Worm (Caenorhabditis elegans) whole organism, young adult: ENCODE data around the gene D1054.5.
A peak's percentile ranks its signal among the peaks of the same experiment; 100 is the strongest.

Experiments used
- F49E8.2 ChIP-seq: sonication (generic microtip); optimal IDR thresholded peaks from 3 replicates; lab custom pipeline; 2017; ENCODE audit warnings: missing genetic modification characterization, mild to moderate bottlenecking, missing compliant biosample characterization, antibody characterized with exemption, moderate library complexity; ENCODE audit not compliant: insufficient read depth
- F57A8.1 ChIP-seq: fragments of 200-800 bp; sonication (Bioruptor generic); optimal IDR thresholded peaks from 2 replicates; lab custom pipeline; 2018; ENCODE audit warnings: mild to moderate bottlenecking, missing genetic modification characterization, moderate library complexity, missing compliant biosample characterization
- K12H6.12 ChIP-seq: fragments of 200-800 bp; sonication (Bioruptor generic); optimal IDR thresholded peaks from 2 replicates; lab custom pipeline; 2018; ENCODE audit warnings: mild to moderate bottlenecking, missing genetic modification characterization, missing compliant biosample characterization
- Y53F4B.3 ChIP-seq: fragments of 200-800 bp; sonication (Bioruptor generic); IDR thresholded peaks from 2 replicates; pipeline ENCODE4 v1.3.6; 2022; ENCODE audit warnings: missing genetic modification reagents, missing genetic modification characterization, missing compliant biosample characterization
- Y67H2A.10 ChIP-seq: fragments of 200-800 bp; sonication (Bioruptor generic); conservative IDR thresholded peaks from 2 replicates; pipeline ENCODE4 v1.3.6; 2022; ENCODE audit warnings: missing genetic modification reagents, missing genetic modification characterization, missing compliant biosample characterization
- Y79H2A.3 ChIP-seq: fragments of 200-800 bp; sonication (Bioruptor generic); conservative IDR thresholded peaks from 2 replicates; pipeline ENCODE4 v1.3.6; 2022; ENCODE audit warnings: missing genetic modification reagents, missing genetic modification characterization, missing compliant biosample characterization
- akir-1 ChIP-seq: fragments of 200-800 bp; sonication (Bioruptor generic); optimal IDR thresholded peaks from 2 replicates; lab custom pipeline; 2018; ENCODE audit warnings: mild to moderate bottlenecking, missing genetic modification characterization, moderate library complexity, missing compliant biosample characterization
- ama-1 ChIP-seq, 3 experiments: fragments of 150-350 bp in 1 of 3; sonication (generic microtip) in 2 of 3; optimal IDR thresholded peaks; 2 replicates each; lab custom pipeline; 2014 to 2018; ENCODE audit warnings: missing biosample characterization in 2 of 3, missing genetic modification characterization in 2 of 3, missing genetic modification reagents in 2 of 3
- athp-1 ChIP-seq: sonication (generic microtip); optimal IDR thresholded peaks from 2 replicates; lab custom pipeline; 2017; ENCODE audit warnings: mild to moderate bottlenecking, missing genetic modification characterization, missing compliant biosample characterization
- cebp-1 ChIP-seq, 2 experiments: fragments of 200-800 bp in 1 of 2; sonication (Bioruptor generic) in 1 of 2; sonication (generic microtip) in 1 of 2; IDR thresholded peaks in 1 of 2; optimal IDR thresholded peaks in 1 of 2; 2 replicates each; pipeline versions ENCODE4 v1.3.6 to Lab custom; 2017 to 2022; ENCODE audit warnings: missing compliant biosample characterization in 2 of 2, missing genetic modification characterization in 2 of 2, mild to moderate bottlenecking in 1 of 2, missing genetic modification reagents in 1 of 2, moderate library complexity in 1 of 2
- ceh-100 ChIP-seq: fragments of 200-800 bp; sonication (Bioruptor generic); IDR thresholded peaks from 2 replicates; pipeline ENCODE4 v1.3.6; 2022; ENCODE audit warnings: missing genetic modification reagents, missing genetic modification characterization, missing compliant biosample characterization
- ceh-27 ChIP-seq: fragments of 200-800 bp; sonication (Bioruptor generic); optimal IDR thresholded peaks from 2 replicates; lab custom pipeline; 2018; ENCODE audit warnings: mild to moderate bottlenecking, missing genetic modification characterization, moderate library complexity, missing compliant biosample characterization
- ceh-91 ChIP-seq: fragments of 200-800 bp; sonication (Bioruptor generic); IDR thresholded peaks from 2 replicates; pipeline ENCODE4 v1.3.6; 2022; ENCODE audit warnings: missing genetic modification reagents, missing genetic modification characterization, missing compliant biosample characterization
- chd-7 ChIP-seq: sonication (generic microtip); optimal IDR thresholded peaks from 2 replicates; lab custom pipeline; 2016; ENCODE audit warnings: mild to moderate bottlenecking, missing genetic modification characterization, moderate library complexity, missing compliant biosample characterization
- dpff-1 ChIP-seq: sonication (generic microtip); optimal IDR thresholded peaks from 2 replicates; lab custom pipeline; 2017; ENCODE audit warnings: mild to moderate bottlenecking, missing genetic modification characterization, missing compliant biosample characterization
- ekl-4 ChIP-seq: fragments of 200-800 bp; sonication (Bioruptor generic); IDR thresholded peaks from 2 replicates; pipeline ENCODE4 v1.3.6; 2022; ENCODE audit warnings: missing genetic modification reagents, missing genetic modification characterization, missing compliant biosample characterization
- ets-4 ChIP-seq: fragments of 200-800 bp; sonication (Bioruptor generic); optimal IDR thresholded peaks from 2 replicates; lab custom pipeline; 2018; ENCODE audit warnings: mild to moderate bottlenecking, missing genetic modification characterization, missing compliant biosample characterization
- gei-17 ChIP-seq: fragments of 200-800 bp; sonication (Bioruptor generic); optimal IDR thresholded peaks from 2 replicates; lab custom pipeline; 2018; ENCODE audit warnings: mild to moderate bottlenecking, missing genetic modification characterization, missing compliant biosample characterization
- him-1 ChIP-seq: sonication (generic microtip); optimal IDR thresholded peaks from 2 replicates; lab custom pipeline; 2016; ENCODE audit warnings: missing genotype, missing genetic modification reagents, missing genetic modification characterization, missing compliant biosample characterization
- hlh-26 ChIP-seq: fragments of 200-800 bp; sonication (Bioruptor generic); conservative IDR thresholded peaks from 2 replicates; pipeline ENCODE4 v1.3.6; 2022; ENCODE audit warnings: missing genetic modification reagents, missing genetic modification characterization, missing compliant biosample characterization
- hmg-20 ChIP-seq: fragments of 200-800 bp; sonication (Bioruptor generic); IDR thresholded peaks from 2 replicates; pipeline ENCODE4 v1.3.6; 2022; ENCODE audit warnings: missing genetic modification reagents, missing genetic modification characterization, missing compliant biosample characterization
- hrde-1 ChIP-seq: sonication (generic microtip); optimal IDR thresholded peaks from 2 replicates; lab custom pipeline; 2016; ENCODE audit warnings: missing genetic modification characterization, mild to moderate bottlenecking, missing compliant biosample characterization, moderate library complexity, missing genotype, missing genetic modification reagents, borderline replicate concordance
- lin-54 ChIP-seq: fragments of 200-800 bp; sonication (Bioruptor generic); optimal IDR thresholded peaks from 2 replicates; lab custom pipeline; 2018; ENCODE audit warnings: mild to moderate bottlenecking, missing genetic modification characterization, missing compliant biosample characterization
- lsl-1 ChIP-seq: fragments of 200-800 bp; sonication (Bioruptor generic); optimal IDR thresholded peaks from 2 replicates; lab custom pipeline; 2018; ENCODE audit warnings: mild to moderate bottlenecking, missing genetic modification characterization, moderate library complexity, missing compliant biosample characterization
- madf-10 ChIP-seq: sonication (generic microtip); optimal IDR thresholded peaks from 2 replicates; lab custom pipeline; 2016; ENCODE audit warnings: mild to moderate bottlenecking, missing genetic modification characterization, missing compliant biosample characterization
- madf-8 ChIP-seq: fragments of 200-800 bp; sonication (Bioruptor generic); conservative IDR thresholded peaks from 2 replicates; pipeline ENCODE4 v1.3.6; 2022; ENCODE audit warnings: missing genetic modification reagents, missing genetic modification characterization, missing compliant biosample characterization
- mes-4 ChIP-seq: sonication (generic microtip); optimal IDR thresholded peaks from 2 replicates; lab custom pipeline; 2016; ENCODE audit warnings: missing genotype, missing genetic modification characterization, missing compliant biosample characterization
- nfyb-1 ChIP-seq: fragments of 200-800 bp; sonication (Bioruptor generic); IDR thresholded peaks from 2 replicates; pipeline ENCODE4 v1.3.6; 2022; ENCODE audit warnings: missing genetic modification reagents, missing genetic modification characterization, missing compliant biosample characterization
- nhr-80 ChIP-seq: sonication (generic microtip); optimal IDR thresholded peaks from 2 replicates; lab custom pipeline; 2016; ENCODE audit warnings: missing genetic modification characterization, missing compliant biosample characterization
- nhr-90 ChIP-seq: sonication (generic microtip); optimal IDR thresholded peaks from 2 replicates; lab custom pipeline; 2016; ENCODE audit warnings: missing genotype, mild to moderate bottlenecking, missing genetic modification characterization, missing compliant biosample characterization
- pha-4 ChIP-seq: fragments of 150-350 bp; sonication (generic microtip); optimal IDR thresholded peaks from 2 replicates; lab custom pipeline; 2014; ENCODE audit warnings: missing biosample characterization, missing genetic modification reagents, missing genetic modification characterization
- snpc-4 ChIP-seq, 5 experiments: fragments of 150-350 bp in 1 of 5; sonication (generic microtip) in 4 of 5; optimal IDR thresholded peaks; 2 replicates each; lab custom pipeline; 2014 to 2018; ENCODE audit warnings: missing genetic modification characterization in 5 of 5, missing biosample characterization in 3 of 5, antibody characterized with exemption in 2 of 5, mild to moderate bottlenecking in 2 of 5, missing compliant biosample characterization in 2 of 5, missing genotype in 2 of 5, moderate library complexity in 2 of 5, missing genetic modification reagents in 1 of 5
- somi-1 ChIP-seq: fragments of 200-800 bp; sonication (Bioruptor generic); optimal IDR thresholded peaks from 2 replicates; lab custom pipeline; 2018; ENCODE audit warnings: mild to moderate bottlenecking, missing genetic modification characterization, missing compliant biosample characterization
- sptf-2 ChIP-seq: fragments of 200-800 bp; sonication (Bioruptor generic); optimal IDR thresholded peaks from 2 replicates; lab custom pipeline; 2018; ENCODE audit warnings: mild to moderate bottlenecking, missing genetic modification characterization, missing compliant biosample characterization
- tbp1 ChIP-seq: fragments of 200-800 bp; sonication (Bioruptor generic); optimal IDR thresholded peaks from 2 replicates; lab custom pipeline; 2018; ENCODE audit warnings: mild to moderate bottlenecking, missing genetic modification characterization, missing compliant biosample characterization
- zfh-2 ChIP-seq: fragments of 200-800 bp; sonication (Bioruptor generic); conservative IDR thresholded peaks from 2 replicates; pipeline ENCODE4 v1.3.6; 2022; ENCODE audit warnings: missing genetic modification reagents, missing genetic modification characterization, missing compliant biosample characterization
- zim-3 ChIP-seq: sonication (generic microtip); optimal IDR thresholded peaks from 2 replicates; lab custom pipeline; 2017; ENCODE audit warnings: mild to moderate bottlenecking, missing genetic modification characterization, moderate library complexity, missing compliant biosample characterization
- ztf-22 ChIP-seq: fragments of 200-800 bp; sonication (Bioruptor generic); optimal IDR thresholded peaks from 2 replicates; lab custom pipeline; 2018; ENCODE audit warnings: mild to moderate bottlenecking, missing genetic modification characterization, moderate library complexity, missing compliant biosample characterization
- ztf-28 ChIP-seq: fragments of 200-800 bp; sonication (Bioruptor generic); IDR thresholded peaks from 2 replicates; pipeline ENCODE4 v1.3.6; 2022; ENCODE audit warnings: missing genetic modification reagents, missing genetic modification characterization, missing compliant biosample characterization
- ztf-6 ChIP-seq: fragments of 200-800 bp; sonication (Bioruptor generic); IDR thresholded peaks from 2 replicates; pipeline ENCODE4 v1.3.6; 2022; ENCODE audit warnings: missing genetic modification reagents, missing genetic modification characterization, missing compliant biosample characterization

Gene D1054.5

ce11 chrV:10802060-10802459, 25.7 kb upstream of the D1054.5 start (continued):
- TF ChIP-seq chd-7 (peak; percentile 8), sptf-2 (GFP tag; lab: Kevin White, UChicago) (no peak)

ce11 chrV:10801154-10801553, 24.8 kb upstream of the D1054.5 start, which contains the start of gene D1054.18:
TSS of gene D1054.18 (minus strand) at chrV:10801198.
- TF ChIP-seq somi-1 (GFP tag; lab: Kevin White, UChicago) (no peak), zim-3 (tag; lab: Kevin White, UChicago) (no peak), cebp-1 (GFP tag; IDR thresholded peaks at IDR 0.05; lab: Robert Waterston, UW) (no peak), cebp-1 (tag; optimal IDR thresholded peaks at IDR 0.05; lab: Kevin White, UChicago) (peak; percentile 13), ceh-100 (GFP tag; lab: Robert Waterston, UW) (no peak), gei-17 (no peak), hrde-1 (tag; lab: Kevin White, UChicago) (no peak), chd-7 (no peak), mes-4 (tag; lab: Kevin White, UChicago) (no peak), Y67H2A.10 (GFP tag; lab: Robert Waterston, UW) (no peak), nhr-80 (peak; percentile 87), snpc-4 (GFP tag; optimal IDR thresholded peaks at IDR 0.05; lab: Kevin White, UChicago) (no peak), snpc-4 (tag; optimal IDR thresholded peaks at IDR 0.05; lab: Kevin White, UChicago) (no peak), ceh-27 (GFP tag; lab: Kevin White, UChicago) (no peak), pha-4 (peak; percentile 35), ets-4 (peak; percentile 48), ama-1 (optimal IDR thresholded peaks at IDR 0.05; lab: Kevin White, UChicago) (no peak), ama-1 (GFP tag; optimal IDR thresholded peaks at IDR 0.05; lab: Kevin White, UChicago) (no peak), nhr-90 (tag; lab: Kevin White, UChicago) (no peak), tbp1 (peak; percentile 13), lsl-1 (GFP tag; lab: Kevin White, UChicago) (no peak), zfh-2 (GFP tag; lab: Robert Waterston, UW) (no peak), madf-10 (tag; lab: Kevin White, UChicago) (peak; percentile 13), nfyb-1 (GFP tag; lab: Robert Waterston, UW) (no peak), hmg-20 (no peak), Y79H2A.3 (no peak), ztf-6 (no peak), ztf-22 (GFP tag; lab: Kevin White, UChicago) (peak; percentile 41)
- TF ChIP-seq, all 124 proteins: peak for 7

- no peak for TF ChIP-seq lin-54 (GFP tag; lab: Kevin White, UChicago)
Measured at ce11 chrV:10798090-10798489, 21.7 kb upstream of the D1054.5 start, which contains the start of gene srh-184. TSS of gene srh-184 (minus strand) at chrV:10798190.

ce11 chrV:10795494-10795893, 19.1 kb upstream of the D1054.5 start, which contains the start of gene D1054.19:
TSS of gene D1054.19 (plus strand) at chrV:10795794.
- no peak for TF ChIP-seq zfh-2 (GFP tag; lab: Robert Waterston, UW)
- no peak for TF ChIP-seq tbp1
- TF ChIP-seq F57A8.1 = no peak
- no peak for TF ChIP-seq K12H6.12
- TF ChIP-seq madf-8 (GFP tag; lab: Robert Waterston, UW) = no peak
- no peak for TF ChIP-seq nhr-80
- TF ChIP-seq ztf-28 = no peak
- no peak for TF ChIP-seq ceh-91 (GFP tag; lab: Robert Waterston, UW)
- TF ChIP-seq ekl-4 = no peak
- no peak for TF ChIP-seq dpff-1 (tag; lab: Kevin White, UChicago)
- TF ChIP-seq nhr-90 (tag; lab: Kevin White, UChicago) = no peak
- no peak for TF ChIP-seq Y53F4B.3 (GFP tag; lab: Robert Waterston, UW)
- no peak for TF ChIP-seq him-1 (tag; lab: Kevin White, UChicago)
- no peak for TF ChIP-seq athp-1 (tag; lab: Kevin White, UChicago)
- TF ChIP-seq hlh-26 (GFP tag; lab: Robert Waterston, UW) = no peak
- no peak for TF ChIP-seq F49E8.2 (tag; lab: Kevin White, UChicago)
- TF ChIP-seq akir-1 (GFP tag; lab: Kevin White, UChicago) = no peak
